Worm (Caenorhabditis elegans) whole organism, early embryonic: ENCODE data around the gene cyp-33C12.

Experiments used
- ama-1 ChIP-seq: fragments of 150-350 bp; optimal IDR thresholded peaks from 2 replicates; lab custom pipeline; 2014
- ceh-13 ChIP-seq: fragments of 200-800 bp; sonication (Bioruptor generic); optimal IDR thresholded peaks from 2 replicates; lab custom pipeline; 2018; ENCODE audit warnings: mild to moderate bottlenecking, missing genetic modification characterization, missing compliant biosample characterization
- ceh-36 ChIP-seq: sonication (generic microtip); optimal IDR thresholded peaks from 2 replicates; lab custom pipeline; 2016; ENCODE audit warnings: missing genetic modification characterization, inconsistent platforms, missing compliant biosample characterization
- flt-1 ChIP-seq: fragments of 200-800 bp; sonication (Bioruptor generic); IDR thresholded peaks from 2 replicates; pipeline ENCODE4 v1.3.6; 2022; ENCODE audit warnings: missing genetic modification characterization, missing compliant biosample characterization
- hmg-4 ChIP-seq: fragments of 200-800 bp; sonication (Bioruptor generic); optimal IDR thresholded peaks from 2 replicates; lab custom pipeline; 2018; ENCODE audit warnings: mild to moderate bottlenecking, missing genetic modification characterization, missing compliant biosample characterization
- hnd-1 ChIP-seq: sonication (generic microtip); optimal IDR thresholded peaks from 2 replicates; lab custom pipeline; 2016; ENCODE audit warnings: missing genetic modification characterization, missing compliant biosample characterization
- scrt-1 ChIP-seq: fragments of 200-800 bp; sonication (Bioruptor generic); IDR thresholded peaks from 2 replicates; pipeline ENCODE4 v1.3.6; 2022; ENCODE audit warnings: missing genetic modification characterization, missing compliant biosample characterization
- sea-1 ChIP-seq: fragments of 200-800 bp; sonication (Bioruptor generic); conservative IDR thresholded peaks from 2 replicates; pipeline ENCODE4 v1.3.6; 2022; ENCODE audit warnings: missing genetic modification characterization, missing compliant biosample characterization
- tbx-11 ChIP-seq: fragments of 200-800 bp; sonication (Bioruptor generic); IDR thresholded peaks from 2 replicates; pipeline ENCODE4 v1.3.6; 2022; ENCODE audit warnings: missing genetic modification characterization, missing compliant biosample characterization

- no peak for TF ChIP-seq scrt-1 (GFP tag; lab: Robert Waterston, UW)
- TF ChIP-seq flt-1 (GFP tag; lab: Robert Waterston, UW) = no peak
- no peak for TF ChIP-seq ama-1 (lab: Kevin White, UChicago)
- no peak for TF ChIP-seq sea-1 (GFP tag; lab: Robert Waterston, UW)
- TF ChIP-seq ceh-36 = no peak
- no peak for TF ChIP-seq tbx-11
- no peak for TF ChIP-seq hnd-1 (tag; lab: Kevin White, UChicago)
- TF ChIP-seq ceh-13 (GFP tag; lab: Kevin White, UChicago) = no peak
- no peak for TF ChIP-seq hmg-4 (GFP tag; lab: Kevin White, UChicago)
Observed at ce11 chrV:2159331-2159730, 44.9 kb downstream of the cyp-33C12 start, which contains the start of gene C45H4.14.
